Fruit fly (Drosophila melanogaster) whole organism, pupa: ENCODE data around the gene fw.

Source experiments
- CG10348 ChIP-seq: fragments of 200-800 bp; sonication (Bioruptor generic); IDR thresholded peaks from 2 replicates; pipeline ENCODE4 v1.3.6; 2022; ENCODE audit warnings: missing biosample characterization, missing genetic modification characterization
- CG12605 ChIP-seq: fragments of 200-800 bp; sonication (Bioruptor generic); IDR thresholded peaks from 2 replicates; pipeline ENCODE4 v1.3.6; 2022; ENCODE audit warnings: missing biosample characterization, missing genetic modification characterization
- CG13204 ChIP-seq: fragments of 200-800 bp; sonication (Bioruptor generic); optimal IDR thresholded peaks from 2 replicates; lab custom pipeline; 2018; ENCODE audit warnings: missing biosample characterization, mild to moderate bottlenecking, missing genetic modification characterization, moderate library complexity
- CG14655 ChIP-seq: fragments of 200-800 bp; sonication (Bioruptor generic); optimal IDR thresholded peaks from 3 replicates; lab custom pipeline; 2017; ENCODE audit warnings: mild to moderate bottlenecking, missing biosample characterization, missing genetic modification reagents, missing genetic modification characterization
- CG15710 ChIP-seq: fragments of 200-800 bp; sonication (Bioruptor generic); optimal IDR thresholded peaks from 2 replicates; lab custom pipeline; 2018; ENCODE audit warnings: missing biosample characterization, mild to moderate bottlenecking, missing genetic modification characterization, moderate library complexity
- CG17806 ChIP-seq: fragments of 200-800 bp; sonication (Bioruptor generic); optimal IDR thresholded peaks from 2 replicates; lab custom pipeline; 2018; ENCODE audit warnings: missing biosample characterization, mild to moderate bottlenecking, missing genetic modification characterization, moderate library complexity
- CG32121 ChIP-seq: fragments of 200-800 bp; sonication (Bioruptor generic); IDR thresholded peaks from 2 replicates; pipeline ENCODE4 v1.3.6; 2022; ENCODE audit warnings: missing biosample characterization, missing genetic modification characterization
- CG34367 ChIP-seq: fragments of 200-800 bp; sonication (Bioruptor generic); optimal IDR thresholded peaks from 2 replicates; lab custom pipeline; 2018; ENCODE audit warnings: missing biosample characterization, mild to moderate bottlenecking, missing genetic modification characterization
- CG4496 ChIP-seq: fragments of 200-800 bp; sonication (Bioruptor generic); IDR thresholded peaks from 3 replicates; pipeline ENCODE4 v1.3.6; 2022; ENCODE audit warnings: missing biosample characterization, missing genetic modification characterization
- CG8159 ChIP-seq: fragments of 200-800 bp; sonication (Bioruptor generic); optimal IDR thresholded peaks from 3 replicates; lab custom pipeline; 2018; ENCODE audit warnings: missing biosample characterization, mild to moderate bottlenecking, missing genetic modification characterization, moderate library complexity
- CG8301 ChIP-seq: fragments of 200-800 bp; sonication (Bioruptor generic); optimal IDR thresholded peaks from 2 replicates; lab custom pipeline; 2018; ENCODE audit warnings: missing biosample characterization, mild to moderate bottlenecking, missing genetic modification characterization
- CG9948 ChIP-seq: fragments of 200-800 bp; sonication (Bioruptor generic); optimal IDR thresholded peaks from 2 replicates; lab custom pipeline; 2018; ENCODE audit warnings: missing biosample characterization, mild to moderate bottlenecking, missing genetic modification characterization, moderate library complexity
- D1 ChIP-seq: fragments of 200-800 bp; sonication (Bioruptor generic); optimal IDR thresholded peaks from 2 replicates; lab custom pipeline; 2018; ENCODE audit warnings: missing biosample characterization, mild to moderate bottlenecking, missing genetic modification characterization, moderate library complexity
- EcR ChIP-seq: fragments of 200-800 bp; sonication (Bioruptor generic); optimal IDR thresholded peaks from 3 replicates; lab custom pipeline; 2019; ENCODE audit warnings: missing biosample characterization, missing genetic modification characterization, mild to moderate bottlenecking, moderate library complexity, missing genetic modification reagents
- Ets98B ChIP-seq: fragments of 200-800 bp; sonication (Bioruptor generic); IDR thresholded peaks from 2 replicates; pipeline ENCODE4 v1.3.6; 2022; ENCODE audit warnings: missing biosample characterization, missing genetic modification characterization
- Pif1A ChIP-seq: fragments of 200-800 bp; sonication (Bioruptor generic); optimal IDR thresholded peaks from 3 replicates; lab custom pipeline; 2016; ENCODE audit warnings: missing biosample characterization, missing genetic modification characterization
- Pif1B ChIP-seq: fragments of 200-800 bp; sonication (Bioruptor generic); optimal IDR thresholded peaks from 3 replicates; lab custom pipeline; 2016; ENCODE audit warnings: missing biosample characterization, missing genetic modification characterization
- Snoo ChIP-seq: fragments of 200-800 bp; sonication (Bioruptor generic); optimal IDR thresholded peaks from 3 replicates; lab custom pipeline; 2017; ENCODE audit warnings: missing biosample characterization, mild to moderate bottlenecking, missing genetic modification characterization, inconsistent platforms
- fd96Ca ChIP-seq: fragments of 200-800 bp; sonication (Bioruptor generic); IDR thresholded peaks from 3 replicates; pipeline ENCODE4 v1.3.6; 2022; ENCODE audit warnings: missing biosample characterization, missing genetic modification characterization
- gl ChIP-seq: fragments of 200-800 bp; sonication (Bioruptor generic); optimal IDR thresholded peaks from 2 replicates; lab custom pipeline; 2018; ENCODE audit warnings: missing biosample characterization, mild to moderate bottlenecking, missing genetic modification characterization
- rn ChIP-seq: fragments of 200-800 bp; sonication (Bioruptor generic); IDR thresholded peaks from 2 replicates; pipeline ENCODE4 v1.3.6; 2022; ENCODE audit warnings: missing biosample characterization, missing genetic modification characterization

Gene fw

DNA sequence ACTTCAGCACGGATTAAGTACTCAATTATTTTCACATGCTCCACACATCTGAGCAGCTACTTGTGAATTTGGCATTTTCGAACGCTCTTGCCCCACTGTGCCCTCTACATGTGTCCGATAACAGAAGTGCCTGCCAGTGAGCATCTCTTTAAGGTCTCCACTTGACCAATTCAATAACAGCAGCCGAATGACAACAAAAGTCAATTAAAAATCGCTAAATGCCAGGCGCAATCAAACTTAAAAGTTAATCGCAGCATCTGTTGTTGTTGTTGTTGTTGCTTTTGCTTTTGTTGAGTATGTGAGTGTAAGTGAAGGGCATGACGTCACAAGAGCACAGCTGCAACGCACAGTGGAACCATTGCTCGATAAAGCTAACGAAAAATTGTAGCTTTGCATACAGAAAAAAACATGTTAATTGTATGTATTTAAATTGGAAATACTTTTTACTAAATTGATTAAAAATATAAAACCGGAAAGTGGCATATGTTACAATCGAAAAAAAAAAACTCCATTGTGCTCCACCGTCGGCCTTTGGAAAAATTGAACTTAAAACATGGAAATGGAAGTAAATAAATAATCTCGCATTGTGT lies 11.2 kb upstream of the fw start:
- TF ChIP-seq rn (GFP tag; lab: Robert Waterston, UW) (no peak), CG32121 (GFP tag; lab: Robert Waterston, UW) (peak; percentile 48), EcR (GFP tag; lab: Kevin White, UChicago) (peak; percentile 69), Pif1B (GFP tag; lab: Kevin White, UChicago) (peak; percentile 77), CG9948 (tag; lab: Kevin White, UChicago) (peak; percentile 28), CG8159 (tag; lab: Kevin White, UChicago) (peak; percentile 64), CG4496 (GFP tag; lab: Robert Waterston, UW) (0 out of 3 replicates have a peak, but pooled peaks have one; percentile 30), Pif1A (peak; percentile 70), fd96Ca (no peak), D1 (tag; lab: Kevin White, UChicago) (no peak), CG12605 (peak; percentile 52; the same call in 1 of the 2 replicates), CG13204 (GFP tag; lab: Kevin White, UChicago) (no peak), CG14655 (no peak), CG17806 (tag; lab: Kevin White, UChicago) (peak; percentile 55), Snoo (tag; lab: Kevin White, UChicago) (peak; percentile 65), CG15710 (tag; lab: Kevin White, UChicago) (peak; percentile 45), CG34367 (tag; lab: Kevin White, UChicago) (peak; percentile 37), Ets98B (peak; percentile 63), gl (peak; percentile 35), CG8301 (peak; percentile 20), CG10348 (no peak)
- TF ChIP-seq, all 21 proteins: peak for 15

DNA sequence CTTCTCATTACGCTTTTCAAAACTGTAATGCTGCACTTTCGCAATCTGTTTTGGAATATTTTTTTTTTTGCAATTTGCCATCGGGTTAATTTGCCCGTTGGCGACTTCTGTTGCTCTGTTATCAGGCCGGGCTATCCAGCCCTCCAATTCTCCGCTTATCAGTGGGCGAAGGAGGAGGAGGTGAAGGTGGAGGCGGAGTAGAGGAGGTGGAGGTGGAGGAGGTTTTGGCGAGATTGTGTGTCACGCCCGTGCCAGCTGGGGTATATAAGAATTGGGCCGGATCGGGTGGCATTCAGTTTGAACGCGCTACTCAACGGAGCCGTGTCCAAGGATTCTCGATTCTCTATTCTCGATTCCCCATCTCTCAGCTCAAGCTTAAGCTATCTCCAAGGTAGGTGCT lies 10.4 kb upstream of the fw start:
- no peak for TF ChIP-seq CG17806 (tag; lab: Kevin White, UChicago)
- no peak for TF ChIP-seq CG32121 (GFP tag; lab: Robert Waterston, UW)
- no peak for TF ChIP-seq CG13204 (GFP tag; lab: Kevin White, UChicago)
- TF ChIP-seq CG8301, result no peak
- no peak for TF ChIP-seq CG12605
- no peak for TF ChIP-seq fd96Ca
- no peak for TF ChIP-seq Pif1A
- no peak for TF ChIP-seq CG9948 (tag; lab: Kevin White, UChicago)
- no peak for TF ChIP-seq CG10348
- no peak for TF ChIP-seq CG4496 (GFP tag; lab: Robert Waterston, UW)
- TF ChIP-seq rn (GFP tag; lab: Robert Waterston, UW), result no peak
- TF ChIP-seq EcR (GFP tag; lab: Kevin White, UChicago), result no peak
- TF ChIP-seq D1 (tag; lab: Kevin White, UChicago), result no peak
- no peak for TF ChIP-seq Snoo (tag; lab: Kevin White, UChicago)
- no peak for TF ChIP-seq CG15710 (tag; lab: Kevin White, UChicago)
- no peak for TF ChIP-seq CG14655

dm6 chrX:12013098-12013493 lies 9.4 kb upstream of the fw start:
- TF ChIP-seq CG8159 (tag; lab: Kevin White, UChicago), result no peak
- no peak for TF ChIP-seq Ets98B
- TF ChIP-seq Snoo (tag; lab: Kevin White, UChicago), result no peak
- TF ChIP-seq CG8301, result no peak
- no peak for TF ChIP-seq EcR (GFP tag; lab: Kevin White, UChicago)
- no peak for TF ChIP-seq Pif1B (GFP tag; lab: Kevin White, UChicago)
- no peak for TF ChIP-seq CG9948 (tag; lab: Kevin White, UChicago)
- TF ChIP-seq D1 (tag; lab: Kevin White, UChicago), result no peak
- TF ChIP-seq CG13204 (GFP tag; lab: Kevin White, UChicago), result no peak
- no peak for TF ChIP-seq Pif1A
- no peak for TF ChIP-seq CG15710 (tag; lab: Kevin White, UChicago)
- TF ChIP-seq CG12605, result no peak
- no peak for TF ChIP-seq CG14655
- no peak for TF ChIP-seq CG4496 (GFP tag; lab: Robert Waterston, UW)

DNA sequence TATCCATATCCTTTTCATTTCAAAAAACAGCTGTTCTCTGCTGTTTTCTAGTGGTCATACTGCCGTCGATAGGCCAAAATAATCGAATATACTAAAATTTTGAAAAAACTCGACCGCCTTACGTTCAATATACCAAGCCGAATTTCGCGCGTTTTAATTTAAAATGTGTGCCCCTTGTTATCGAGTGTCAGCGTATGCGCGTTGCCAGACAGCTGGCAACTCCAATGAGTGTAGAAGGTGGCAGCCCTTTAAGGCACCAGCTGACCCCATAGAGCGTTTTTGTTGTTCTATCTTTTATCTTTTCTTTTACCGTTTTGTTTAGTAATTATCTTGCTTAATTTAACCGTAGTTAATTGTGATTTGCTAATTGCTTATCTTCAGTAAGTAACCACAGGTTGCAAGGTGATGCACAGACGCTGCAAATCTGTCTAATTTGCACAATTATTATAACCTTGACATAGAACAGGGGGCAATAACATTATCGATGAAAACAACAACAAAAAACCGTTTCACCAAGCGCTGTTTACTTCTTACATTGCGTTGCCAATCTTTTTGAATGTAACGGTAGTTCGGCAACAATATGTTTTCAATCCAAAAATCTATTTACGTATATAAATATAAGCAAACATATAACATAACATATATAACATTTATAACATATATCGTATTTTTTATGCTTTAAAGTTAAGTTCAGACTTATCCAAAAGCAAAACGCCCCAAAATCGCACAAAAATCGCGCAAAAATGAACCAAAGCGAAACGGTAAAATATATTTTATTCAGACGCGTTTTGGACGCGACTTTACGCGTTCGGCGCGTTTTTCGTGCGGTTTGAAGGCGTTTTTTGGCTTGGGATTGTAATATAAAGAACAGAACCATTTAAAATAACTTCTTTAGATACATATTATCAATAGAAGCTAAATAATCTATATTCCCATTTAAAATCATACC lies 8.7 kb upstream of the fw start, which contains the start of the genes CG1492 and regucalcin:
Gene CG1492 (minus strand): TSS at position 63 of the 949 bp plus-strand sequence.
Gene regucalcin (plus strand): TSS at position 229 of the 949 bp plus-strand sequence.
- TF ChIP-seq Ets98B (no peak), EcR (GFP tag; lab: Kevin White, UChicago) (peak; percentile 98)

dm6 chrX:12007593-12007992 lies 3.9 kb upstream of the fw start:
- no peak for TF ChIP-seq gl
- TF ChIP-seq EcR (GFP tag; lab: Kevin White, UChicago), result peak; percentile 91
- TF ChIP-seq, all 21 proteins: peak for 1
